Worm (Caenorhabditis elegans) whole organism, mixed stage, embryonic: ENCODE data around the gene F38H4.3.
"Not testable (repeated sequence)": the region's sequence is repeated elsewhere in the genome, so short reads cannot be mapped to it uniquely, and the experiment has no call there.

Experiments used
- M03D4.4 ChIP-seq: sonication (generic microtip); optimal IDR thresholded peaks from 2 replicates; lab custom pipeline; 2017; ENCODE audit warnings: mild to moderate bottlenecking, missing genetic modification characterization, missing compliant biosample characterization
- bed-3 ChIP-seq: fragments of 200-800 bp; sonication (Bioruptor generic); optimal IDR thresholded peaks from 3 replicates; lab custom pipeline; 2018; ENCODE audit warnings: mild to moderate bottlenecking, missing genetic modification characterization, moderate library complexity, missing compliant biosample characterization
- blmp-1 ChIP-seq: fragments of 150-350 bp; optimal IDR thresholded peaks from 2 replicates; lab custom pipeline; 2014; ENCODE audit warnings: missing biosample characterization, missing genetic modification characterization
- ceh-39 ChIP-seq: fragments of 150-350 bp; optimal IDR thresholded peaks from 2 replicates; lab custom pipeline; 2014; ENCODE audit warnings: missing biosample characterization, missing genetic modification characterization
- ceh-43 ChIP-seq: fragments of 200-800 bp; sonication (Bioruptor generic); optimal IDR thresholded peaks from 2 replicates; lab custom pipeline; 2018; ENCODE audit warnings: mild to moderate bottlenecking, missing genetic modification characterization, moderate library complexity, missing compliant biosample characterization
- ceh-83 ChIP-seq: fragments of 200-800 bp; sonication (Bioruptor generic); optimal IDR thresholded peaks from 2 replicates; lab custom pipeline; 2018; ENCODE audit warnings: mild to moderate bottlenecking, missing genetic modification characterization, missing compliant biosample characterization
- ces-1 ChIP-seq: fragments of 150-350 bp; optimal IDR thresholded peaks from 2 replicates; lab custom pipeline; 2014; ENCODE audit warnings: missing biosample characterization, missing genetic modification reagents, missing genetic modification characterization
- cnd-1 ChIP-seq: fragments of 200-800 bp; sonication (Bioruptor generic); optimal IDR thresholded peaks from 2 replicates; lab custom pipeline; 2018; ENCODE audit warnings: mild to moderate bottlenecking, missing genetic modification characterization, missing compliant biosample characterization
- drap-1 ChIP-seq: fragments of 200-800 bp; sonication (Bioruptor generic); optimal IDR thresholded peaks from 3 replicates; lab custom pipeline; 2018; ENCODE audit warnings: mild to moderate bottlenecking, missing genetic modification characterization, missing compliant biosample characterization
- elt-1 ChIP-seq: sonication (generic microtip); optimal IDR thresholded peaks from 2 replicates; lab custom pipeline; 2017; ENCODE audit warnings: missing genetic modification characterization, mild to moderate bottlenecking, missing compliant biosample characterization, antibody characterized with exemption, moderate library complexity, borderline replicate concordance; ENCODE audit not compliant: insufficient read depth
- flh-1 ChIP-seq: fragments of 200-800 bp; sonication (Bioruptor generic); optimal IDR thresholded peaks from 2 replicates; lab custom pipeline; 2018; ENCODE audit warnings: mild to moderate bottlenecking, missing genetic modification characterization, moderate library complexity, missing compliant biosample characterization
- ham-2 ChIP-seq: fragments of 200-800 bp; sonication (Bioruptor generic); optimal IDR thresholded peaks from 2 replicates; lab custom pipeline; 2018; ENCODE audit warnings: mild to moderate bottlenecking, missing genetic modification characterization, missing compliant biosample characterization
- lin-13 ChIP-seq: fragments of 150-350 bp; optimal IDR thresholded peaks from 2 replicates; lab custom pipeline; 2014; ENCODE audit warnings: missing biosample characterization, missing genetic modification characterization
- lin-32 ChIP-seq: fragments of 200-800 bp; sonication (Bioruptor generic); optimal IDR thresholded peaks from 2 replicates; lab custom pipeline; 2018; ENCODE audit warnings: mild to moderate bottlenecking, missing genetic modification characterization, missing compliant biosample characterization
- lsy-2 ChIP-seq: fragments of 150-350 bp; optimal IDR thresholded peaks from 2 replicates; lab custom pipeline; 2014; ENCODE audit warnings: missing biosample characterization, missing genetic modification characterization
- mab-5 ChIP-seq: fragments of 150-350 bp; optimal IDR thresholded peaks from 2 replicates; lab custom pipeline; 2014; ENCODE audit warnings: missing biosample characterization, missing genetic modification characterization
- mep-1 ChIP-seq: fragments of 150-350 bp; optimal IDR thresholded peaks from 2 replicates; lab custom pipeline; 2017; ENCODE audit warnings: missing biosample characterization, missing genetic modification reagents, missing genetic modification characterization, inconsistent platforms
- mls-2 ChIP-seq: sonication (generic microtip); optimal IDR thresholded peaks from 2 replicates; lab custom pipeline; 2016; ENCODE audit warnings: mild to moderate bottlenecking, missing genetic modification characterization, moderate library complexity, missing compliant biosample characterization
- nhr-12 ChIP-seq: fragments of 150-350 bp; optimal IDR thresholded peaks from 2 replicates; lab custom pipeline; 2014; ENCODE audit warnings: missing biosample characterization, missing genetic modification characterization
- nhr-2 ChIP-seq: fragments of 150-350 bp; optimal IDR thresholded peaks from 2 replicates; lab custom pipeline; 2014; ENCODE audit warnings: missing biosample characterization, missing genetic modification characterization
- nhr-237 ChIP-seq: fragments of 150-350 bp; optimal IDR thresholded peaks from 2 replicates; lab custom pipeline; 2014; ENCODE audit warnings: missing biosample characterization, missing genetic modification characterization
- nhr-28 ChIP-seq: fragments of 150-350 bp; optimal IDR thresholded peaks from 2 replicates; lab custom pipeline; 2014; ENCODE audit warnings: missing biosample characterization, missing genetic modification characterization
- nhr-76 ChIP-seq: sonication (generic microtip); optimal IDR thresholded peaks from 2 replicates; lab custom pipeline; 2017; ENCODE audit warnings: missing biosample characterization, missing genetic modification characterization
- pha-4 ChIP-seq: fragments of 150-350 bp; optimal IDR thresholded peaks from 2 replicates; lab custom pipeline; 2018; ENCODE audit warnings: missing biosample characterization, missing genetic modification reagents, missing genetic modification characterization
- sem-2 ChIP-seq: fragments of 200-800 bp; sonication (Bioruptor generic); optimal IDR thresholded peaks from 2 replicates; lab custom pipeline; 2018; ENCODE audit warnings: mild to moderate bottlenecking, missing genetic modification characterization, missing compliant biosample characterization
- sptf-1 ChIP-seq: sonication (generic microtip); optimal IDR thresholded peaks from 2 replicates; lab custom pipeline; 2017; ENCODE audit warnings: mild to moderate bottlenecking, missing genetic modification characterization, moderate library complexity, missing compliant biosample characterization
- unc-120 ChIP-seq: sonication (generic microtip); optimal IDR thresholded peaks from 2 replicates; lab custom pipeline; 2017; ENCODE audit warnings: missing genetic modification characterization, missing compliant biosample characterization; ENCODE audit not compliant: poor library complexity, severe bottlenecking
- unc-39 ChIP-seq: fragments of 150-350 bp; optimal IDR thresholded peaks from 2 replicates; lab custom pipeline; 2014; ENCODE audit warnings: missing biosample characterization, missing genetic modification characterization
- unc-62 ChIP-seq: fragments of 150-350 bp; optimal IDR thresholded peaks from 2 replicates; lab custom pipeline; 2014; ENCODE audit warnings: missing biosample characterization, missing genetic modification reagents, missing genetic modification characterization
- zip-8 ChIP-seq: fragments of 150-350 bp; optimal IDR thresholded peaks from 2 replicates; lab custom pipeline; 2014; ENCODE audit warnings: missing biosample characterization, missing genetic modification characterization
- ztf-11 ChIP-seq: fragments of 150-350 bp; optimal IDR thresholded peaks from 2 replicates; lab custom pipeline; 2014; ENCODE audit warnings: missing biosample characterization, missing genetic modification characterization

F38H4.3 gene

DNA sequence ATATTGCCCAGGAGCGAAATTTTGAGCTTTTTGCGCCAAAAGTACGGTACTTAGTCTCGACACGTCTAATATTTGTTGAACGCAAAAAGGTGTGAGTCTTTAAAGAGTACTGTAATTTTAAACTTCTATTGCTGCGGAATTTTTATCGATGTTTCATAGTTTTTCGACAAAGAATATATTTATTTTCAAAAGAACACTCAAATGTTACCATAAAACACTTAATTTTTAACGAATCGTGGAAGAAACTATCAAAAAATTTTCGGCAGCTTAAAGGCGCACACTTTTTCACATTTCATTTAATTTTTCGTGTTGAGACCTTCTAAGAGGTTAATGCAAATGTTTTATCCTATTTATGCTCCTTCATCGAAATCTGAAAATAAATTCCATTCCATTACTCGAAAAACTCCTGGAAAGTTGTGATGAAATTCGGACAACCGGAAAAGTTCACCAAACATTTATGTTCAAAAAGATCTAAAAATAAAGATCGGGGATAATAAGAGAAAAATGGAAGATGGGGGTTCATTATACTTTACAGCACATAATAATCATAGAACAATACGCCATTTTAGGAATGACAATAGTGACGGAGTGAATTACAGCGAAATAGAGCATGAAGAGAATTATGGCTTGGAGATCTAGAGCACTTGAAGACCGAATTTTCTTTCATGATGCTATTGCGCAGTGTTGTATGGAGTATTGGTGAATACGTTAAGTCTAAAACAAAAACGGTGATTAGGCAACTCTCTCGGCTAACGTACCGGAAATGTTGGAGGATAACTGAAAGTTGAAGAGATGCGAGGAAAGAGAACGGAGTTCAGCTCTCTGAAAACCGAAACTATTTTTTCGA, 21.9 kb upstream of the F38H4.3 start:
- peak; percentile 17 for TF ChIP-seq mls-2
- TF ChIP-seq ztf-11 (tag; lab: Kevin White, UChicago): no peak

DNA sequence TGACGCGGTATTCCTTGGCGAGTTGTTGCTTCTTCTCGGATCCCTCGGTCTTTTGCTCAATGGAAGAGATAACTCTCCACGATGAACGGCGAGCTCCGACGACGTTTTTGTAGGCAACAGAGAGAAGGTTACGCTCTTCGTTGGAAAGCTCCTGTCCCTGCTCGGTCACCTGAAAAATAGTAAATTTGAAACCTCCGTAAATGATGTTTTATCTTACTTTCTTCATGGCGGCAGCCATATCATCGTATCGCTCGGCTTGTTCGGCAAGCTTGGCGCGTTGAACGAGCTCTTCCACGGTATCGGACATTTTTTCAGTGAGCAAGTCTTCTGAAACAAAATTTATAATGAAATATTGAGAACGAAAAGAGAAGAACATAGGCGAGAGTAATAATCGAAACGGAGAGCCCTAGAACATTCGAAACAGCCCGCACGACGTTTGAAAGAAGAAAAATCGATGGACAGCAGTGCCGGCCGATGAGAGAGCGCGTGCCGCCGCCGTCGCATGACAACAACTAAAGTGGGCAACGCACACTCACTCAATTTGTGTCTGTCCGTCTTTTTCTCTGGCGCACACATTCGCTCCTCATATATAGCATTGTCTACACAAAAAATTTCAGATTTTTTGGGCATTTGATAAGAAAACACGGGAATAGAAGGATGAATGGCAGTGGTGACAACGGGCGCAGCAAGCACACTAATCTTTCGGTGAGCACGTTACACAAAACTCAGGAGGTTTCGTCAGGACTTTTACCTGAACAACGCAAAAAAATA, 20.4 kb upstream of the F38H4.3 start, which contains the start of the genes par-5 and M117.3:
TSS of gene par-5 (minus strand) at position 334 of the 771 bp plus-strand sequence.
TSS of gene M117.3 (plus strand) at position 616 of the 771 bp plus-strand sequence.
- TF ChIP-seq zip-8 (no peak), M03D4.4 (no peak), ztf-11 (tag; lab: Kevin White, UChicago) (no peak), elt-1 (tag; lab: Kevin White, UChicago) (no peak), drap-1 (GFP tag; lab: Kevin White, UChicago) (no peak), ham-2 (no peak), cnd-1 (tag; lab: Kevin White, UChicago) (peak; percentile 49), lin-13 (no peak), nhr-28 (tag; lab: Kevin White, UChicago) (no peak), unc-120 (tag; lab: Kevin White, UChicago) (peak; percentile 73), nhr-12 (tag; lab: Kevin White, UChicago) (no peak), sptf-1 (peak; percentile 29), ceh-43 (GFP tag; lab: Kevin White, UChicago) (no peak), ces-1 (GFP tag; lab: Kevin White, UChicago) (peak; percentile 81), nhr-76 (tag; lab: Kevin White, UChicago) (no peak), bed-3 (GFP tag; lab: Kevin White, UChicago) (no peak), nhr-2 (no peak), blmp-1 (tag; lab: Kevin White, UChicago) (no peak), flh-1 (GFP tag; lab: Kevin White, UChicago) (no peak), ceh-39 (tag; lab: Kevin White, UChicago) (no peak), lin-32 (GFP tag; lab: Kevin White, UChicago) (no peak), mls-2 (peak; percentile 75), unc-62 (peak; percentile 9), unc-39 (tag; lab: Kevin White, UChicago) (no peak), lsy-2 (tag; lab: Kevin White, UChicago) (peak; percentile 28), pha-4 (tag; lab: Kevin White, UChicago) (no peak), mab-5 (tag; lab: Kevin White, UChicago) (no peak), ceh-83 (GFP tag; lab: Kevin White, UChicago) (no peak)

- TF ChIP-seq nhr-237 (tag; lab: Kevin White, UChicago) (peak; percentile 18), mep-1 (tag; lab: Kevin White, UChicago) (peak; percentile 78), lsy-2 (tag; lab: Kevin White, UChicago) (peak; percentile 39), unc-120 (tag; lab: Kevin White, UChicago) (no peak), sem-2 (GFP tag; lab: Kevin White, UChicago) (no peak), lin-13 (peak; percentile 46)
- TF ChIP-seq, all 35 proteins: peak for 4
Observed at ce11 chrIV:11822454-11822853, 19.8 kb upstream of the F38H4.3 start.

ce11 chrIV:11828012-11828411, 14.2 kb upstream of the F38H4.3 start, which contains the start of gene M117.6:
Gene M117.6, minus strand, starts transcription at chrIV:11828112.
- TF ChIP-seq lin-32, ces-1, bed-3 (GFP tag; lab: Kevin White, UChicago): not testable (repeated sequence)
